Worm (Caenorhabditis elegans) whole organism, L3 larva: ENCODE data around the gene chil-8.

Experiments
- ceh-9 ChIP-seq: sonication (generic microtip); optimal IDR thresholded peaks from 2 replicates; lab custom pipeline; 2018; ENCODE audit warnings: missing biosample characterization, missing genetic modification characterization
- hmg-11 ChIP-seq: sonication (generic microtip); optimal IDR thresholded peaks from 2 replicates; lab custom pipeline; 2016; ENCODE audit warnings: missing genetic modification characterization, missing compliant biosample characterization
- lin-39 ChIP-seq: fragments of 150-350 bp; optimal IDR thresholded peaks from 2 replicates; lab custom pipeline; 2018; ENCODE audit warnings: missing biosample characterization, missing genetic modification reagents, missing genetic modification characterization
- nhr-23 ChIP-seq: fragments of 150-350 bp; optimal IDR thresholded peaks from 2 replicates; lab custom pipeline; 2014; ENCODE audit warnings: missing biosample characterization, missing genetic modification reagents, missing genetic modification characterization
- nhr-237 ChIP-seq: fragments of 150-350 bp; optimal IDR thresholded peaks from 2 replicates; lab custom pipeline; 2014; ENCODE audit warnings: missing biosample characterization, missing genetic modification characterization
- nhr-28 ChIP-seq: fragments of 150-350 bp; optimal IDR thresholded peaks from 2 replicates; lab custom pipeline; 2014; ENCODE audit warnings: missing biosample characterization, missing genetic modification characterization
- nhr-77 ChIP-seq: fragments of 150-350 bp; optimal IDR thresholded peaks from 2 replicates; lab custom pipeline; 2014; ENCODE audit warnings: missing biosample characterization, missing genetic modification characterization
- pha-4 ChIP-seq: fragments of 150-350 bp; optimal IDR thresholded peaks from 2 replicates; lab custom pipeline; 2014; ENCODE audit warnings: missing biosample characterization, missing genetic modification reagents, missing genetic modification characterization
- pqm-1 ChIP-seq: fragments of 150-350 bp; optimal IDR thresholded peaks from 2 replicates; lab custom pipeline; 2017; ENCODE audit warnings: missing biosample characterization, missing genetic modification characterization, inconsistent platforms
- skn-1 ChIP-seq: fragments of 150-350 bp; optimal IDR thresholded peaks from 2 replicates; lab custom pipeline; 2014; ENCODE audit warnings: missing biosample characterization, missing genetic modification characterization
- ztf-4 ChIP-seq: fragments of 150-350 bp; optimal IDR thresholded peaks from 2 replicates; lab custom pipeline; 2014; ENCODE audit warnings: missing biosample characterization, missing genetic modification characterization

Gene chil-8

ce11 chrII:9826946-9827345 is 45.9 kb downstream of the chil-8 start:
- TF ChIP-seq lin-39 (tag; lab: Kevin White, UChicago): no peak
- no peak for TF ChIP-seq nhr-23 (tag; lab: Kevin White, UChicago)
- no peak for TF ChIP-seq pha-4
- TF ChIP-seq nhr-237: no peak
- TF ChIP-seq pqm-1 (tag; lab: Kevin White, UChicago): no peak
- no peak for TF ChIP-seq ztf-4 (tag; lab: Kevin White, UChicago)
- TF ChIP-seq nhr-28: no peak
- no peak for TF ChIP-seq skn-1 (tag; lab: Kevin White, UChicago)
- no peak for TF ChIP-seq nhr-77 (tag; lab: Kevin White, UChicago)
- TF ChIP-seq hmg-11 (tag; lab: Kevin White, UChicago): no peak
- TF ChIP-seq ceh-9: no peak
